Fruit fly (Drosophila melanogaster) whole organism, embryonic: ENCODE results near the gene Or22b.
A peak's percentile ranks its signal among the peaks of the same experiment; 100 is the strongest.

ENCODE experiments used
- Aef1 ChIP-seq: fragments of 200-800 bp; sonication (Bioruptor generic); IDR thresholded peaks from 3 replicates; pipeline ENCODE4 v1.3.6; 2022; ENCODE audit warnings: missing biosample characterization, missing genetic modification characterization
- Atf-2 ChIP-seq: fragments of 200-800 bp; sonication (Bioruptor generic); optimal IDR thresholded peaks from 2 replicates; lab custom pipeline; 2016; ENCODE audit warnings: missing biosample characterization, missing genetic modification characterization
- Bteb2 ChIP-seq: fragments of 200-800 bp; sonication (Bioruptor generic); optimal IDR thresholded peaks from 2 replicates; lab custom pipeline; 2016; ENCODE audit warnings: missing biosample characterization, missing genetic modification characterization
- CG10959 ChIP-seq: fragments of 200-800 bp; sonication (Bioruptor generic); IDR thresholded peaks from 2 replicates; pipeline ENCODE4 v1.3.6; 2022; ENCODE audit warnings: missing biosample characterization, missing genetic modification characterization
- CG11504 ChIP-seq: fragments of 200-800 bp; sonication (Bioruptor generic); optimal IDR thresholded peaks from 3 replicates; lab custom pipeline; 2019; ENCODE audit warnings: missing biosample characterization, mild to moderate bottlenecking, missing genetic modification characterization, moderate library complexity
- CG11696 ChIP-seq: fragments of 200-800 bp; sonication (Bioruptor generic); IDR thresholded peaks from 2 replicates; pipeline ENCODE4 v1.3.6; 2022; ENCODE audit warnings: missing biosample characterization, missing genetic modification characterization
- CG12155 ChIP-seq: fragments of 200-800 bp; sonication (Bioruptor generic); optimal IDR thresholded peaks from 3 replicates; lab custom pipeline; 2016; ENCODE audit warnings: missing biosample characterization, missing genetic modification characterization
- CG15601 ChIP-seq: fragments of 200-800 bp; sonication (Bioruptor generic); optimal IDR thresholded peaks from 3 replicates; lab custom pipeline; 2019; ENCODE audit warnings: missing biosample characterization, mild to moderate bottlenecking, missing genetic modification characterization, moderate library complexity
- CG16815 ChIP-seq: fragments of 200-800 bp; sonication (Bioruptor generic); optimal IDR thresholded peaks from 3 replicates; lab custom pipeline; 2017; ENCODE audit warnings: missing biosample characterization, mild to moderate bottlenecking, missing genetic modification characterization
- CG17612 ChIP-seq: fragments of 200-800 bp; sonication (Bioruptor generic); IDR thresholded peaks from 2 replicates; pipeline ENCODE4 v1.3.6; 2022; ENCODE audit warnings: missing biosample characterization, missing genetic modification characterization
- CG1832 ChIP-seq: fragments of 200-800 bp; sonication (Bioruptor generic); optimal IDR thresholded peaks from 2 replicates; lab custom pipeline; 2017; ENCODE audit warnings: missing biosample characterization, mild to moderate bottlenecking, missing genetic modification characterization, inconsistent platforms
- CG2120 ChIP-seq: fragments of 200-800 bp; sonication (Bioruptor generic); optimal IDR thresholded peaks from 3 replicates; lab custom pipeline; 2016; ENCODE audit warnings: missing biosample characterization, missing genetic modification characterization
- CG2202 ChIP-seq: fragments of 200-800 bp; sonication (Bioruptor generic); optimal IDR thresholded peaks from 2 replicates; lab custom pipeline; 2018; ENCODE audit warnings: missing biosample characterization, mild to moderate bottlenecking, missing genetic modification characterization
- CG2712 ChIP-seq: fragments of 200-800 bp; optimal IDR thresholded peaks from 3 replicates; lab custom pipeline; 2019; ENCODE audit warnings: missing biosample characterization, mild to moderate bottlenecking, missing genetic modification characterization, moderate library complexity
- CG30403 ChIP-seq: fragments of 200-800 bp; sonication (Bioruptor generic); optimal IDR thresholded peaks from 3 replicates; lab custom pipeline; 2016; ENCODE audit warnings: missing biosample characterization, missing genetic modification characterization
- CG3281 ChIP-seq: fragments of 200-800 bp; sonication (Bioruptor generic); optimal IDR thresholded peaks from 3 replicates; lab custom pipeline; 2017; ENCODE audit warnings: missing biosample characterization, mild to moderate bottlenecking, missing genetic modification characterization
- CG4707 ChIP-seq: fragments of 200-800 bp; sonication (Bioruptor generic); optimal IDR thresholded peaks from 2 replicates; lab custom pipeline; 2018; ENCODE audit warnings: missing biosample characterization, mild to moderate bottlenecking, missing genetic modification characterization, moderate library complexity
- CG5245 ChIP-seq: fragments of 200-800 bp; sonication (Bioruptor generic); optimal IDR thresholded peaks from 3 replicates; lab custom pipeline; 2016; ENCODE audit warnings: missing biosample characterization, missing genetic modification characterization
- CHES-1-like ChIP-seq: fragments of 200-800 bp; sonication (Bioruptor generic); optimal IDR thresholded peaks from 2 replicates; lab custom pipeline; 2016; ENCODE audit warnings: missing biosample characterization, missing genetic modification characterization
- Camta ChIP-seq: fragments of 200-800 bp; sonication (Bioruptor generic); optimal IDR thresholded peaks from 2 replicates; lab custom pipeline; 2016; ENCODE audit warnings: missing biosample characterization, missing genetic modification characterization
- HmgD ChIP-seq: fragments of 200-800 bp; sonication (Bioruptor generic); optimal IDR thresholded peaks from 3 replicates; lab custom pipeline; 2016; ENCODE audit warnings: missing biosample characterization, missing genetic modification characterization
- HmgZ ChIP-seq: fragments of 200-800 bp; sonication (Bioruptor generic); optimal IDR thresholded peaks from 2 replicates; lab custom pipeline; 2018; ENCODE audit warnings: missing biosample characterization, mild to moderate bottlenecking, missing genetic modification characterization
- Hmx ChIP-seq: fragments of 200-800 bp; sonication (Bioruptor generic); optimal IDR thresholded peaks from 2 replicates; lab custom pipeline; 2016; ENCODE audit warnings: missing biosample characterization, missing genetic modification characterization
- Hsf ChIP-seq: fragments of 200-800 bp; sonication (Bioruptor generic); optimal IDR thresholded peaks from 3 replicates; lab custom pipeline; 2016; ENCODE audit warnings: missing biosample characterization, missing genetic modification characterization
- Jarid2 ChIP-seq: fragments of 200-800 bp; sonication (Bioruptor generic); optimal IDR thresholded peaks from 3 replicates; lab custom pipeline; 2017; ENCODE audit warnings: mild to moderate bottlenecking, missing biosample characterization, missing genetic modification reagents, missing genetic modification characterization
- Lhr ChIP-seq: fragments of 200-800 bp; sonication (Bioruptor generic); optimal IDR thresholded peaks from 3 replicates; lab custom pipeline; 2017; ENCODE audit warnings: mild to moderate bottlenecking, missing biosample characterization, missing genetic modification reagents, missing genetic modification characterization
- NK7.1 ChIP-seq: fragments of 200-800 bp; sonication (Bioruptor generic); optimal IDR thresholded peaks from 3 replicates; lab custom pipeline; 2016; ENCODE audit warnings: missing biosample characterization, missing genetic modification characterization
- Optix ChIP-seq: fragments of 200-800 bp; sonication (Bioruptor generic); IDR thresholded peaks from 3 replicates; pipeline ENCODE4 v1.3.6; 2022; ENCODE audit warnings: missing biosample characterization, missing genetic modification characterization
- PHDP ChIP-seq: fragments of 200-800 bp; sonication (Bioruptor generic); optimal IDR thresholded peaks from 3 replicates; lab custom pipeline; 2018; ENCODE audit warnings: missing biosample characterization, mild to moderate bottlenecking, missing genetic modification characterization, moderate library complexity
- Side ChIP-seq: fragments of 200-800 bp; sonication (Bioruptor generic); optimal IDR thresholded peaks from 2 replicates; lab custom pipeline; 2016; ENCODE audit warnings: missing biosample characterization, missing genetic modification characterization
- Six4 ChIP-seq: fragments of 200-800 bp; sonication (Bioruptor generic); optimal IDR thresholded peaks from 2 replicates; lab custom pipeline; 2016; ENCODE audit warnings: missing biosample characterization, missing genetic modification characterization
- Ssrp ChIP-seq: fragments of 200-800 bp; sonication (Bioruptor generic); optimal IDR thresholded peaks from 2 replicates; lab custom pipeline; 2018; ENCODE audit warnings: missing biosample characterization, mild to moderate bottlenecking, missing genetic modification characterization, moderate library complexity
- Vsx1 ChIP-seq: fragments of 200-800 bp; sonication (Bioruptor generic); optimal IDR thresholded peaks from 2 replicates; lab custom pipeline; 2017; ENCODE audit warnings: missing biosample characterization, mild to moderate bottlenecking, missing genetic modification characterization, missing genetic modification reagents
- Xbp1 ChIP-seq: fragments of 200-800 bp; sonication (Bioruptor generic); optimal IDR thresholded peaks from 3 replicates; lab custom pipeline; 2016; ENCODE audit warnings: missing biosample characterization, mild to moderate bottlenecking, missing genetic modification characterization
- aop ChIP-seq: fragments of 200-800 bp; sonication (Bioruptor generic); IDR thresholded peaks from 2 replicates; pipeline ENCODE4 v1.3.6; 2022; ENCODE audit warnings: missing biosample characterization, missing genetic modification characterization
- ara ChIP-seq: fragments of 200-800 bp; sonication (Bioruptor generic); IDR thresholded peaks from 2 replicates; pipeline ENCODE4 v1.3.6; 2022; ENCODE audit warnings: missing biosample characterization, missing genetic modification characterization
- bsh ChIP-seq, 2 experiments: fragments of 200-800 bp; sonication (Bioruptor generic); optimal IDR thresholded peaks; 2 replicates each; lab custom pipeline; 2017 to 2018; ENCODE audit warnings: mild to moderate bottlenecking in 2 of 2, missing biosample characterization in 2 of 2, missing genetic modification characterization in 2 of 2, moderate library complexity in 1 of 2
- caup ChIP-seq: fragments of 200-800 bp; sonication (Bioruptor generic); optimal IDR thresholded peaks from 3 replicates; lab custom pipeline; 2017; ENCODE audit warnings: missing biosample characterization, mild to moderate bottlenecking, missing genetic modification characterization, moderate library complexity; ENCODE audit not compliant: severe bottlenecking
- chinmo ChIP-seq: fragments of 200-800 bp; sonication (Bioruptor generic); IDR thresholded peaks from 4 replicates; pipeline ENCODE4 v1.3.6; 2022; ENCODE audit warnings: missing biosample characterization, missing genetic modification characterization; ENCODE audit not compliant: partially characterized antibody
- crc ChIP-seq: fragments of 200-800 bp; sonication (Bioruptor generic); optimal IDR thresholded peaks from 2 replicates; lab custom pipeline; 2016; ENCODE audit warnings: missing biosample characterization, missing genetic modification characterization
- dmrt11E ChIP-seq: fragments of 200-800 bp; sonication (Bioruptor generic); optimal IDR thresholded peaks from 3 replicates; lab custom pipeline; 2018; ENCODE audit warnings: missing biosample characterization, mild to moderate bottlenecking, missing genetic modification characterization, moderate library complexity
- jing ChIP-seq: fragments of 200-800 bp; sonication (Bioruptor generic); optimal IDR thresholded peaks from 2 replicates; lab custom pipeline; 2018; ENCODE audit warnings: missing biosample characterization, mild to moderate bottlenecking, missing genetic modification characterization
- lbe ChIP-seq: fragments of 200-800 bp; sonication (Bioruptor generic); optimal IDR thresholded peaks from 2 replicates; lab custom pipeline; 2016; ENCODE audit warnings: missing biosample characterization, mild to moderate bottlenecking, missing genetic modification characterization
- peb ChIP-seq: fragments of 200-800 bp; sonication (Bioruptor generic); IDR thresholded peaks from 2 replicates; pipeline ENCODE4 v1.3.6; 2022; ENCODE audit warnings: missing biosample characterization, missing genetic modification characterization
- psq ChIP-seq: fragments of 200-800 bp; sonication (Bioruptor generic); optimal IDR thresholded peaks from 2 replicates; lab custom pipeline; 2017; ENCODE audit warnings: missing biosample characterization, missing genetic modification characterization
- ssp ChIP-seq: fragments of 200-800 bp; sonication (Bioruptor generic); IDR thresholded peaks from 2 replicates; pipeline ENCODE4 v1.3.6; 2022; ENCODE audit warnings: missing biosample characterization, missing genetic modification characterization
- stc ChIP-seq: fragments of 200-800 bp; sonication (Bioruptor generic); IDR thresholded peaks from 2 replicates; pipeline ENCODE4 v1.3.6; 2022; ENCODE audit warnings: missing biosample characterization, missing genetic modification characterization
- tna ChIP-seq: fragments of 200-800 bp; sonication (Bioruptor generic); IDR thresholded peaks from 2 replicates; pipeline ENCODE4 v1.3.6; 2022; ENCODE audit warnings: missing biosample characterization, missing genetic modification characterization; ENCODE audit not compliant: partially characterized antibody
- unc-4 ChIP-seq: fragments of 200-800 bp; sonication (Bioruptor generic); IDR thresholded peaks from 2 replicates; pipeline ENCODE4 v1.3.6; 2022; ENCODE audit warnings: missing biosample characterization, missing genetic modification characterization; ENCODE audit not compliant: partially characterized antibody
- vnd ChIP-seq: fragments of 200-800 bp; sonication (Bioruptor generic); IDR thresholded peaks from 3 replicates; pipeline ENCODE4 v1.3.6; 2022; ENCODE audit warnings: missing biosample characterization, missing genetic modification characterization; ENCODE audit not compliant: partially characterized antibody
- wdn ChIP-seq: fragments of 200-800 bp; sonication (Bioruptor generic); IDR thresholded peaks from 2 replicates; pipeline ENCODE4 v1.3.6; 2022; ENCODE audit warnings: missing biosample characterization, missing genetic modification characterization

Or22b gene

dm6 chr2L:1473427-1473826, 49.1 kb upstream of the Or22b start (continued):
- TF ChIP-seq Bteb2 (GFP tag; lab: Kevin White, UChicago) (no peak), caup (GFP tag; lab: Kevin White, UChicago) (no peak), CG5245 (GFP tag; lab: Kevin White, UChicago) (no peak), aop (GFP tag; lab: Robert Waterston, UW) (no peak), crc (GFP tag; lab: Kevin White, UChicago) (no peak), Ssrp (tag; lab: Kevin White, UChicago) (peak; percentile 21), jing (GFP tag; lab: Kevin White, UChicago) (no peak), CG2712 (tag; lab: Kevin White, UChicago) (peak; percentile 80), ssp (GFP tag; lab: Robert Waterston, UW) (peak; percentile 31; the same call in 1 of the 2 replicates), peb (GFP tag; lab: Robert Waterston, UW) (peak; percentile 33; the same call in 1 of the 2 replicates), CG2202 (tag; lab: Kevin White, UChicago) (peak; percentile 5), lbe (GFP tag; lab: Kevin White, UChicago) (no peak), CG17612 (GFP tag; lab: Robert Waterston, UW) (no peak), Hmx (GFP tag; lab: Kevin White, UChicago) (no peak), CG3281 (GFP tag; lab: Kevin White, UChicago) (no peak), Hsf (GFP tag; lab: Kevin White, UChicago) (no peak), Camta (GFP tag; lab: Kevin White, UChicago) (peak; percentile 26), Xbp1 (GFP tag; lab: Kevin White, UChicago) (no peak), chinmo (GFP tag; lab: Robert Waterston, UW) (0 out of 4 replicates have a peak, but pooled peaks have one; percentile 56), ara (GFP tag; lab: Robert Waterston, UW) (peak; percentile 87), CG30403 (GFP tag; lab: Kevin White, UChicago) (peak; percentile 38), HmgZ (tag; lab: Kevin White, UChicago) (no peak), bsh (GFP tag; optimal IDR thresholded peaks at IDR 0.05; lab: Kevin White, UChicago) (peak in 1 of 2 experiments; percentile 55), unc-4 (no peak), Side (GFP tag; lab: Kevin White, UChicago) (peak; percentile 35), Atf-2 (no peak), psq (GFP tag; lab: Kevin White, UChicago) (no peak), CG11696 (GFP tag; lab: Robert Waterston, UW) (peak; percentile 36; the same call in 1 of the 2 replicates), Aef1 (GFP tag; lab: Robert Waterston, UW) (peak; percentile 23; the same call in 1 of the 3 replicates), Six4 (GFP tag; lab: Kevin White, UChicago) (no peak), wdn (GFP tag; lab: Robert Waterston, UW) (0 out of 2 replicates have a peak, but pooled peaks have one; percentile 42), CG10959 (GFP tag; lab: Robert Waterston, UW) (peak; percentile 80), Vsx1 (no peak), Optix (peak; percentile 64; the same call in 1 of the 3 replicates), tna (GFP tag; lab: Robert Waterston, UW) (no peak), dmrt11E (tag; lab: Kevin White, UChicago) (peak; percentile 66), CHES-1-like (no peak), CG4707 (no peak), CG2120 (GFP tag; lab: Kevin White, UChicago) (peak; percentile 7), CG15601 (tag; lab: Kevin White, UChicago) (peak; percentile 14), CG1832 (GFP tag; lab: Kevin White, UChicago) (no peak), stc (GFP tag; lab: Robert Waterston, UW) (no peak), vnd (no peak), CG12155 (peak; percentile 17), CG16815 (GFP tag; lab: Kevin White, UChicago) (peak; percentile 59), PHDP (tag; lab: Kevin White, UChicago) (no peak), NK7.1 (no peak), HmgD (GFP tag; lab: Kevin White, UChicago) (no peak), Jarid2 (GFP tag; lab: Kevin White, UChicago) (peak; percentile 13), CG11504 (tag; lab: Kevin White, UChicago) (peak; percentile 56), Lhr (GFP tag; lab: Kevin White, UChicago) (no peak)
